Worm (Caenorhabditis elegans) whole organism, late embryonic: ENCODE data around the gene capa-1.
A peak's percentile ranks its signal among the peaks of the same experiment; 100 is the strongest.

Experiments
- F13H6.1 ChIP-seq: sonication (generic microtip); optimal IDR thresholded peaks from 2 replicates; lab custom pipeline; 2016; ENCODE audit warnings: missing genetic modification characterization, missing compliant biosample characterization
- K02D7.2 ChIP-seq: sonication (generic microtip); optimal IDR thresholded peaks from 2 replicates; lab custom pipeline; 2017; ENCODE audit warnings: mild to moderate bottlenecking, missing genetic modification characterization, missing compliant biosample characterization
- T23F11.4 ChIP-seq: fragments of 200-800 bp; sonication (Bioruptor generic); optimal IDR thresholded peaks from 2 replicates; lab custom pipeline; 2018; ENCODE audit warnings: mild to moderate bottlenecking, missing genetic modification characterization, missing compliant biosample characterization
- ceh-24 ChIP-seq: sonication (generic microtip); optimal IDR thresholded peaks from 2 replicates; lab custom pipeline; 2016; ENCODE audit warnings: mild to moderate bottlenecking, missing genetic modification characterization, missing compliant biosample characterization
- ceh-31 ChIP-seq: sonication (generic microtip); optimal IDR thresholded peaks from 2 replicates; lab custom pipeline; 2016; ENCODE audit warnings: missing genetic modification characterization, missing compliant biosample characterization
- ceh-34 ChIP-seq: sonication (generic microtip); optimal IDR thresholded peaks from 2 replicates; lab custom pipeline; 2016; ENCODE audit warnings: mild to moderate bottlenecking, missing genetic modification characterization, missing compliant biosample characterization
- ceh-45 ChIP-seq: fragments of 200-800 bp; sonication (Bioruptor generic); IDR thresholded peaks from 2 replicates; pipeline ENCODE4 v1.3.6; 2022; ENCODE audit warnings: missing genetic modification reagents, missing genetic modification characterization, missing compliant biosample characterization
- ceh-9 ChIP-seq: sonication (generic microtip); optimal IDR thresholded peaks from 2 replicates; lab custom pipeline; 2016; ENCODE audit warnings: mild to moderate bottlenecking, missing genetic modification characterization, inconsistent platforms, missing compliant biosample characterization
- che-1 ChIP-seq: sonication (generic microtip); optimal IDR thresholded peaks from 2 replicates; lab custom pipeline; 2016; ENCODE audit warnings: mild to moderate bottlenecking, missing genetic modification characterization, missing compliant biosample characterization
- dve-1 ChIP-seq: sonication (generic microtip); optimal IDR thresholded peaks from 2 replicates; lab custom pipeline; 2017; ENCODE audit warnings: antibody characterized with exemption, mild to moderate bottlenecking, missing genetic modification characterization, missing compliant biosample characterization
- elt-4 ChIP-seq: sonication (generic microtip); optimal IDR thresholded peaks from 2 replicates; lab custom pipeline; 2016; ENCODE audit warnings: missing genetic modification characterization, missing compliant biosample characterization
- ets-4 ChIP-seq: sonication (generic microtip); optimal IDR thresholded peaks from 2 replicates; lab custom pipeline; 2016; ENCODE audit warnings: missing genetic modification characterization, missing compliant biosample characterization
- fax-1 ChIP-seq: sonication (generic microtip); optimal IDR thresholded peaks from 2 replicates; lab custom pipeline; 2016; ENCODE audit warnings: missing genotype, missing genetic modification characterization, missing compliant biosample characterization
- fkh-10 ChIP-seq: fragments of 150-350 bp; optimal IDR thresholded peaks from 2 replicates; lab custom pipeline; 2014; ENCODE audit warnings: missing biosample characterization, missing genetic modification reagents, missing genetic modification characterization
- fkh-6 ChIP-seq: sonication (generic microtip); optimal IDR thresholded peaks from 2 replicates; lab custom pipeline; 2016; ENCODE audit warnings: missing genetic modification characterization, missing compliant biosample characterization
- hlh-13 ChIP-seq: fragments of 200-800 bp; sonication (Bioruptor generic); optimal IDR thresholded peaks from 2 replicates; lab custom pipeline; 2018; ENCODE audit warnings: mild to moderate bottlenecking, missing genetic modification characterization, missing compliant biosample characterization
- lin-11 ChIP-seq: fragments of 200-800 bp; sonication (Bioruptor generic); optimal IDR thresholded peaks from 2 replicates; lab custom pipeline; 2018; ENCODE audit warnings: mild to moderate bottlenecking, missing genetic modification characterization, missing compliant biosample characterization
- madf-2 ChIP-seq: sonication (generic microtip); optimal IDR thresholded peaks from 2 replicates; lab custom pipeline; 2017; ENCODE audit warnings: missing genetic modification characterization, missing compliant biosample characterization
- mec-3 ChIP-seq: sonication (generic microtip); optimal IDR thresholded peaks from 2 replicates; lab custom pipeline; 2016; ENCODE audit warnings: borderline replicate concordance, missing genetic modification characterization, missing compliant biosample characterization
- nfya-1 ChIP-seq: sonication (generic microtip); optimal IDR thresholded peaks from 2 replicates; lab custom pipeline; 2017; ENCODE audit warnings: missing genetic modification characterization, mild to moderate bottlenecking, missing compliant biosample characterization, antibody characterized with exemption, moderate library complexity
- nhr-11 ChIP-seq: fragments of 150-350 bp; optimal IDR thresholded peaks from 2 replicates; lab custom pipeline; 2014; ENCODE audit warnings: missing biosample characterization, missing genetic modification characterization
- nhr-232 ChIP-seq: sonication (generic microtip); optimal IDR thresholded peaks from 2 replicates; lab custom pipeline; 2016; ENCODE audit warnings: missing genetic modification characterization, missing compliant biosample characterization
- odd-2 ChIP-seq: sonication (generic microtip); optimal IDR thresholded peaks from 2 replicates; lab custom pipeline; 2017; ENCODE audit warnings: antibody characterized with exemption, mild to moderate bottlenecking, missing genetic modification characterization, missing compliant biosample characterization
- pag-3 ChIP-seq: sonication (generic microtip); optimal IDR thresholded peaks from 2 replicates; lab custom pipeline; 2016; ENCODE audit warnings: missing compliant biosample characterization, missing genetic modification characterization, borderline replicate concordance
- pha-2 ChIP-seq: sonication (generic microtip); optimal IDR thresholded peaks from 2 replicates; lab custom pipeline; 2017; ENCODE audit warnings: mild to moderate bottlenecking, missing genetic modification characterization, missing compliant biosample characterization
- pha-4 ChIP-seq: fragments of 150-350 bp; optimal IDR thresholded peaks from 2 replicates; lab custom pipeline; 2018; ENCODE audit warnings: missing biosample characterization, missing genetic modification reagents, missing genetic modification characterization
- pros-1 ChIP-seq: fragments of 150-350 bp; optimal IDR thresholded peaks from 2 replicates; lab custom pipeline; 2014; ENCODE audit warnings: missing biosample characterization, missing genetic modification reagents, missing genetic modification characterization
- ref-2 ChIP-seq: sonication (generic microtip); optimal IDR thresholded peaks from 2 replicates; lab custom pipeline; 2016; ENCODE audit warnings: missing genetic modification characterization, missing compliant biosample characterization
- sox-2 ChIP-seq: fragments of 200-800 bp; sonication (Bioruptor generic); IDR thresholded peaks from 2 replicates; pipeline ENCODE4 v1.3.6; 2022; ENCODE audit warnings: missing genetic modification reagents, missing genetic modification characterization, missing compliant biosample characterization
- sox-4 ChIP-seq: sonication (generic microtip); optimal IDR thresholded peaks from 2 replicates; lab custom pipeline; 2017; ENCODE audit warnings: mild to moderate bottlenecking, missing genetic modification characterization, inconsistent platforms, missing compliant biosample characterization
- tbx-7 ChIP-seq: sonication (generic microtip); optimal IDR thresholded peaks from 2 replicates; lab custom pipeline; 2016; ENCODE audit warnings: missing genotype, missing genetic modification characterization, missing compliant biosample characterization
- ttx-3 ChIP-seq: sonication (generic microtip); optimal IDR thresholded peaks from 2 replicates; lab custom pipeline; 2016; ENCODE audit warnings: missing genetic modification reagents, missing genetic modification characterization, missing compliant biosample characterization
- unc-3 ChIP-seq, 2 experiments: fragments of 200-800 bp in 1 of 2; sonication (Bioruptor generic) in 1 of 2; sonication (generic microtip) in 1 of 2; conservative IDR thresholded peaks in 1 of 2; optimal IDR thresholded peaks in 1 of 2; 2 replicates each; pipeline versions ENCODE4 v1.3.6 to Lab custom; 2016 to 2022; ENCODE audit warnings: missing compliant biosample characterization in 2 of 2, missing genetic modification characterization in 2 of 2, missing genetic modification reagents in 1 of 2
- unc-42 ChIP-seq: sonication (generic microtip); optimal IDR thresholded peaks from 2 replicates; lab custom pipeline; 2016; ENCODE audit warnings: missing genotype, missing genetic modification characterization, missing compliant biosample characterization
- unc-55 ChIP-seq: sonication (generic microtip); optimal IDR thresholded peaks from 2 replicates; lab custom pipeline; 2017; ENCODE audit warnings: missing biosample characterization, missing genetic modification reagents, missing genetic modification characterization
- zip-5 ChIP-seq: sonication (generic microtip); optimal IDR thresholded peaks from 2 replicates; lab custom pipeline; 2016; ENCODE audit warnings: missing genetic modification characterization, missing compliant biosample characterization

Gene capa-1

ce11 chrX:5903896-5904295 lies 15.3 kb upstream of the capa-1 start:
- TF ChIP-seq ceh-34 (tag; lab: Kevin White, UChicago), result no peak
- TF ChIP-seq K02D7.2 (tag; lab: Kevin White, UChicago), result no peak
- TF ChIP-seq pag-3 (tag; lab: Kevin White, UChicago), result no peak
- TF ChIP-seq unc-42 (tag; lab: Kevin White, UChicago), result peak; percentile 60
- no peak for TF ChIP-seq sox-2 (GFP tag; lab: Robert Waterston, UW)
- TF ChIP-seq che-1 (tag; lab: Kevin White, UChicago), result no peak

ce11 chrX:5904603-5905081 lies 14.6 kb upstream of the capa-1 start, which contains the start of gene nlp-49:
Gene nlp-49 (plus strand): TSS chrX:5904653.
- TF ChIP-seq pha-2 (no peak), F13H6.1 (tag; lab: Kevin White, UChicago) (no peak), che-1 (tag; lab: Kevin White, UChicago) (no peak), fkh-10 (GFP tag; lab: Kevin White, UChicago) (no peak), zip-5 (tag; lab: Kevin White, UChicago) (no peak), dve-1 (tag; lab: Kevin White, UChicago) (no peak), ceh-9 (tag; lab: Kevin White, UChicago) (no peak), ref-2 (tag; lab: Kevin White, UChicago) (no peak), fax-1 (tag; lab: Kevin White, UChicago) (no peak), nhr-232 (tag; lab: Kevin White, UChicago) (no peak), hlh-13 (no peak), ttx-3 (tag; lab: Kevin White, UChicago) (no peak), ceh-24 (tag; lab: Kevin White, UChicago) (no peak), T23F11.4 (GFP tag; lab: Kevin White, UChicago) (no peak), mec-3 (tag; lab: Kevin White, UChicago) (no peak), unc-42 (tag; lab: Kevin White, UChicago) (no peak), pha-4 (tag; lab: Kevin White, UChicago) (no peak), odd-2 (tag; lab: Kevin White, UChicago) (no peak)

DNA sequence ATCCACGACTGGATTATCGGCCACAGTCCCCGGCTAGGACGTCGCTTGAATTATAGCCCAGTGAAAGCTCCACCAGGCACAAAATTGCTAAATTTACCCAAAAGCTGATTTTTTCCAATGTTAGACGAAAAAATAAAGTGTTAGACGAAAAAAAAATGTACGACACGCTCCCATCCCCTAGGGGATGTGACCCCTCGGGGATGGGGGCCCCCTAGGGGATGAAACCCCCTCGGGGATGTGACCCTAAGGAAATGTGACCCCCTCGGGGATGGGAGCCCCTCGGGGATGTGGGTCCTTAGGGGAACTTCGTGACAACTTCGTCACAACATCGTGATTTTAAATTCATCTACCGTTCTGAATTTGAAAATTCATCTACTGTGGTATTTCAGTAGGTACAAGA lies 13.4 kb upstream of the capa-1 start:
- TF ChIP-seq ceh-45 (no peak), elt-4 (tag; lab: Kevin White, UChicago) (no peak), fkh-6 (tag; lab: Kevin White, UChicago) (no peak), ceh-34 (tag; lab: Kevin White, UChicago) (no peak), zip-5 (tag; lab: Kevin White, UChicago) (no peak), sox-4 (tag; lab: Kevin White, UChicago) (no peak), unc-42 (tag; lab: Kevin White, UChicago) (no peak), tbx-7 (tag; lab: Kevin White, UChicago) (no peak), madf-2 (tag; lab: Kevin White, UChicago) (no peak), dve-1 (tag; lab: Kevin White, UChicago) (no peak), lin-11 (no peak), ets-4 (tag; lab: Kevin White, UChicago) (no peak), ceh-31 (tag; lab: Kevin White, UChicago) (no peak), fax-1 (tag; lab: Kevin White, UChicago) (no peak), nfya-1 (tag; lab: Kevin White, UChicago) (no peak), unc-3 (GFP tag; conservative IDR thresholded peaks at IDR 0.05; lab: Robert Waterston, UW) (no peak), unc-3 (tag; optimal IDR thresholded peaks at IDR 0.05; lab: Kevin White, UChicago) (no peak), nhr-11 (no peak), pros-1 (no peak), ttx-3 (tag; lab: Kevin White, UChicago) (no peak), unc-55 (GFP tag; lab: Kevin White, UChicago) (no peak)
- TF ChIP-seq, all 69 proteins: peak for 0
